Fruit fly (Drosophila melanogaster) whole organism, embryonic: ENCODE measurements around the gene CG32117.

Experiments
- Ada2b ChIP-seq: fragments of 200-800 bp; sonication (Bioruptor generic); IDR thresholded peaks from 2 replicates; pipeline ENCODE4 v1.3.6; 2022; ENCODE audit warnings: missing biosample characterization, missing genetic modification characterization
- B-H2 ChIP-seq: fragments of 200-800 bp; sonication (Bioruptor generic); optimal IDR thresholded peaks from 2 replicates; lab custom pipeline; 2018; ENCODE audit warnings: missing biosample characterization, mild to moderate bottlenecking, missing genetic modification characterization
- Bgb ChIP-seq: fragments of 200-800 bp; sonication (Bioruptor generic); IDR thresholded peaks from 2 replicates; pipeline ENCODE4 v1.3.6; 2022; ENCODE audit warnings: missing biosample characterization, missing genetic modification characterization; ENCODE audit not compliant: partially characterized antibody
- CG10979 ChIP-seq: fragments of 200-800 bp; sonication (Bioruptor generic); optimal IDR thresholded peaks from 2 replicates; lab custom pipeline; 2018; ENCODE audit warnings: missing biosample characterization, mild to moderate bottlenecking, missing genetic modification characterization, moderate library complexity
- CG14965 ChIP-seq: fragments of 200-800 bp; sonication (Bioruptor generic); optimal IDR thresholded peaks from 2 replicates; lab custom pipeline; 2016; ENCODE audit warnings: missing biosample characterization, missing genetic modification characterization, borderline replicate concordance
- CG15011 ChIP-seq: fragments of 200-800 bp; sonication (Bioruptor generic); optimal IDR thresholded peaks from 3 replicates; lab custom pipeline; 2018; ENCODE audit warnings: missing biosample characterization, mild to moderate bottlenecking, missing genetic modification characterization
- CG15601 ChIP-seq: fragments of 200-800 bp; sonication (Bioruptor generic); optimal IDR thresholded peaks from 3 replicates; lab custom pipeline; 2019; ENCODE audit warnings: missing biosample characterization, mild to moderate bottlenecking, missing genetic modification characterization, moderate library complexity
- CG16779 ChIP-seq: fragments of 200-800 bp; sonication (Bioruptor generic); IDR thresholded peaks from 2 replicates; pipeline ENCODE4 v1.3.6; 2022; ENCODE audit warnings: missing biosample characterization, missing genetic modification characterization
- CG17328 ChIP-seq: fragments of 200-800 bp; sonication (Bioruptor generic); IDR thresholded peaks from 2 replicates; pipeline ENCODE4 v1.3.6; 2022; ENCODE audit warnings: missing biosample characterization, missing genetic modification characterization
- CG17802 ChIP-seq: fragments of 200-800 bp; sonication (Bioruptor generic); optimal IDR thresholded peaks from 2 replicates; lab custom pipeline; 2018; ENCODE audit warnings: missing biosample characterization, mild to moderate bottlenecking, missing genetic modification characterization, moderate library complexity
- CG17912 ChIP-seq: fragments of 200-800 bp; sonication (Bioruptor generic); optimal IDR thresholded peaks from 2 replicates; lab custom pipeline; 2018; ENCODE audit warnings: missing biosample characterization, mild to moderate bottlenecking, missing genetic modification characterization
- CG31388 ChIP-seq: fragments of 200-800 bp; sonication (Bioruptor generic); optimal IDR thresholded peaks from 2 replicates; lab custom pipeline; 2016; ENCODE audit warnings: missing biosample characterization, missing genetic modification characterization
- CG4282 ChIP-seq: fragments of 200-800 bp; sonication (Bioruptor generic); optimal IDR thresholded peaks from 2 replicates; lab custom pipeline; 2016; ENCODE audit warnings: missing biosample characterization, missing genetic modification characterization
- CG6175 ChIP-seq: fragments of 200-800 bp; sonication (Bioruptor generic); IDR thresholded peaks from 3 replicates; pipeline ENCODE4 v1.3.6; 2022; ENCODE audit warnings: missing biosample characterization, missing genetic modification characterization
- CG6654 ChIP-seq: fragments of 200-800 bp; sonication (Bioruptor generic); optimal IDR thresholded peaks from 2 replicates; lab custom pipeline; 2017; ENCODE audit warnings: missing biosample characterization, mild to moderate bottlenecking, missing genetic modification characterization
- CG9727 ChIP-seq: fragments of 200-800 bp; sonication (Bioruptor generic); optimal IDR thresholded peaks from 3 replicates; lab custom pipeline; 2017; ENCODE audit warnings: missing biosample characterization, mild to moderate bottlenecking, missing genetic modification characterization
- CG9932 ChIP-seq: fragments of 200-800 bp; sonication (Bioruptor generic); IDR thresholded peaks from 2 replicates; pipeline ENCODE4 v1.3.6; 2022; ENCODE audit warnings: missing biosample characterization, missing genetic modification characterization
- CTCF ChIP-seq: fragments of 200-800 bp; sonication (Bioruptor generic); optimal IDR thresholded peaks from 2 replicates; lab custom pipeline; 2017; ENCODE audit warnings: missing biosample characterization, mild to moderate bottlenecking, missing genetic modification characterization, moderate library complexity
- Dip2 ChIP-seq: fragments of 200-800 bp; sonication (Bioruptor generic); IDR thresholded peaks from 2 replicates; pipeline ENCODE4 v1.3.6; 2022; ENCODE audit warnings: missing biosample characterization, missing genetic modification characterization
- Fer3 ChIP-seq: fragments of 200-800 bp; sonication (Bioruptor generic); optimal IDR thresholded peaks from 2 replicates; lab custom pipeline; 2018; ENCODE audit warnings: missing biosample characterization, mild to moderate bottlenecking, missing genetic modification characterization, moderate library complexity
- HmgZ ChIP-seq: fragments of 200-800 bp; sonication (Bioruptor generic); optimal IDR thresholded peaks from 2 replicates; lab custom pipeline; 2018; ENCODE audit warnings: missing biosample characterization, mild to moderate bottlenecking, missing genetic modification characterization
- MBD-R2 ChIP-seq: fragments of 200-800 bp; sonication (Bioruptor generic); IDR thresholded peaks from 2 replicates; pipeline ENCODE4 v1.3.6; 2022; ENCODE audit warnings: missing biosample characterization, missing genetic modification characterization
- Meics ChIP-seq: fragments of 200-800 bp; sonication (Bioruptor generic); optimal IDR thresholded peaks from 2 replicates; lab custom pipeline; 2017; ENCODE audit warnings: missing biosample characterization, mild to moderate bottlenecking, missing genetic modification characterization
- Mrtf ChIP-seq: fragments of 200-800 bp; sonication (Bioruptor generic); IDR thresholded peaks from 3 replicates; pipeline ENCODE4 v1.3.6; 2022; ENCODE audit warnings: missing biosample characterization, missing genetic modification characterization
- Nf-YB ChIP-seq: fragments of 200-800 bp; sonication (Bioruptor generic); optimal IDR thresholded peaks from 3 replicates; lab custom pipeline; 2019; ENCODE audit warnings: missing biosample characterization, mild to moderate bottlenecking, missing genetic modification characterization, moderate library complexity
- Opbp ChIP-seq: fragments of 200-800 bp; sonication (Bioruptor generic); IDR thresholded peaks from 3 replicates; pipeline ENCODE4 v1.3.6; 2022; ENCODE audit warnings: missing biosample characterization, missing genetic modification characterization; ENCODE audit not compliant: partially characterized antibody
- PHDP ChIP-seq: fragments of 200-800 bp; sonication (Bioruptor generic); optimal IDR thresholded peaks from 3 replicates; lab custom pipeline; 2018; ENCODE audit warnings: missing biosample characterization, mild to moderate bottlenecking, missing genetic modification characterization, moderate library complexity
- ara ChIP-seq: fragments of 200-800 bp; sonication (Bioruptor generic); IDR thresholded peaks from 2 replicates; pipeline ENCODE4 v1.3.6; 2022; ENCODE audit warnings: missing biosample characterization, missing genetic modification characterization
- br ChIP-seq: fragments of >200 bp; optimal IDR thresholded peaks from 2 replicates; lab custom pipeline; 2017
- cas ChIP-seq: fragments of 200-800 bp; sonication (Bioruptor generic); IDR thresholded peaks from 2 replicates; pipeline ENCODE4 v1.3.6; 2022; ENCODE audit warnings: missing biosample characterization, missing genetic modification characterization
- caup ChIP-seq: fragments of 200-800 bp; sonication (Bioruptor generic); optimal IDR thresholded peaks from 3 replicates; lab custom pipeline; 2017; ENCODE audit warnings: missing biosample characterization, mild to moderate bottlenecking, missing genetic modification characterization, moderate library complexity; ENCODE audit not compliant: severe bottlenecking
- cg ChIP-seq: fragments of 200-800 bp; sonication (Bioruptor generic); optimal IDR thresholded peaks from 3 replicates; lab custom pipeline; 2019; ENCODE audit warnings: missing biosample characterization, mild to moderate bottlenecking, missing genetic modification characterization, moderate library complexity
- crp ChIP-seq, 2 experiments: fragments of 200-800 bp; sonication (Bioruptor generic); optimal IDR thresholded peaks; 2 replicates in 1 of 2; 3 replicates in 1 of 2; lab custom pipeline; 2017; ENCODE audit warnings: missing biosample characterization in 2 of 2, missing genetic modification characterization in 2 of 2, mild to moderate bottlenecking in 1 of 2, moderate library complexity in 1 of 2
- dati ChIP-seq: fragments of 200-800 bp; sonication (Bioruptor generic); IDR thresholded peaks from 2 replicates; pipeline ENCODE4 v1.3.6; 2022; ENCODE audit warnings: missing biosample characterization, missing genetic modification characterization
- exex ChIP-seq: fragments of 200-800 bp; sonication (Bioruptor generic); optimal IDR thresholded peaks from 4 replicates; lab custom pipeline; 2018; ENCODE audit warnings: missing biosample characterization, mild to moderate bottlenecking, missing genetic modification characterization, moderate library complexity
- fd102C ChIP-seq: fragments of 200-800 bp; sonication (Bioruptor generic); optimal IDR thresholded peaks from 2 replicates; lab custom pipeline; 2018; ENCODE audit warnings: missing biosample characterization, mild to moderate bottlenecking, missing genetic modification characterization, moderate library complexity
- fd3F ChIP-seq: fragments of 200-800 bp; sonication (Bioruptor generic); optimal IDR thresholded peaks from 2 replicates; lab custom pipeline; 2018; ENCODE audit warnings: missing biosample characterization, mild to moderate bottlenecking, missing genetic modification characterization, moderate library complexity
- inv ChIP-seq: fragments of 200-800 bp; sonication (Bioruptor generic); IDR thresholded peaks from 2 replicates; pipeline ENCODE4 v1.3.6; 2022; ENCODE audit warnings: missing biosample characterization, missing genetic modification characterization; ENCODE audit not compliant: partially characterized antibody
- mirr ChIP-seq: fragments of 200-800 bp; sonication (Bioruptor generic); optimal IDR thresholded peaks from 3 replicates; lab custom pipeline; 2018; ENCODE audit warnings: missing biosample characterization, mild to moderate bottlenecking, missing genetic modification characterization
- nerfin-2 ChIP-seq: fragments of 200-800 bp; sonication (Bioruptor generic); IDR thresholded peaks from 2 replicates; pipeline ENCODE4 v1.3.6; 2022; ENCODE audit warnings: missing biosample characterization, missing genetic modification characterization; ENCODE audit not compliant: partially characterized antibody
- pan ChIP-seq, 4 experiments: fragments of >200 bp in 3 of 4; fragments of 200-800 bp in 1 of 4; sonication (Bioruptor generic) in 1 of 4; optimal IDR thresholded peaks in 3 of 4; IDR thresholded peaks in 1 of 4; 2 replicates each; pipeline versions ENCODE4 v1.3.6 to Lab custom; 2017 to 2022; ENCODE audit warnings: missing biosample characterization in 2 of 4, missing genetic modification characterization in 2 of 4, mixed read lengths in 1 of 4
- scrt ChIP-seq: fragments of 200-800 bp; sonication (Bioruptor generic); optimal IDR thresholded peaks from 2 replicates; lab custom pipeline; 2018; ENCODE audit warnings: missing biosample characterization, mild to moderate bottlenecking, missing genetic modification characterization, moderate library complexity
- sens ChIP-seq: fragments of 200-800 bp; sonication (Bioruptor generic); peaks from one replicate; lab custom pipeline; 2016; ENCODE audit warnings: missing biosample characterization, missing genetic modification characterization
- wor ChIP-seq: fragments of 200-800 bp; sonication (Bioruptor generic); IDR thresholded peaks from 2 replicates; pipeline ENCODE4 v1.3.6; 2022; ENCODE audit warnings: missing biosample characterization, missing genetic modification characterization
- zfh2 ChIP-seq: fragments of 200-800 bp; sonication (Bioruptor generic); optimal IDR thresholded peaks from 2 replicates; lab custom pipeline; 2016; ENCODE audit warnings: missing biosample characterization, missing genetic modification characterization

Gene CG32117

dm6 chr3L:12913609-12914266, 10.2 kb upstream of the CG32117 start, which contains the start of gene CG32115 (continued):
- no peak for TF ChIP-seq CG10979 (tag; lab: Kevin White, UChicago)
- TF ChIP-seq fd102C (GFP tag; lab: Kevin White, UChicago) = no peak
- TF ChIP-seq CG14965 (GFP tag; lab: Kevin White, UChicago) = peak; percentile 54
- peak; percentile 73 for TF ChIP-seq CG17912 (GFP tag; lab: Kevin White, UChicago)
- TF ChIP-seq, all 482 proteins: peak for 397

dm6 chr3L:12902579-12903228, 807 bp downstream of the CG32117 start, which contains the start of gene CG12520:
TSS of gene CG12520 (minus strand) at chr3L:12902737.
- TF ChIP-seq exex (tag; lab: Kevin White, UChicago) (peak; percentile 56), zfh2 (GFP tag; lab: Kevin White, UChicago) (no peak), MBD-R2 (GFP tag; lab: Robert Waterston, UW) (0 out of 2 replicates have a peak, but pooled peaks have one; percentile 24), Nf-YB (GFP tag; lab: Kevin White, UChicago) (peak; percentile 69), inv (GFP tag; lab: Robert Waterston, UW) (no peak), Meics (GFP tag; lab: Kevin White, UChicago) (no peak), ara (GFP tag; lab: Robert Waterston, UW) (no peak), CG17802 (tag; lab: Kevin White, UChicago) (no peak), CTCF (peak; percentile 92), Dip2 (GFP tag; lab: Robert Waterston, UW) (peak; percentile 85), CG6175 (GFP tag; lab: Robert Waterston, UW) (no peak), crp (GFP tag; optimal IDR thresholded peaks at IDR 0.05; lab: Kevin White, UChicago) (peak in 1 of 2 experiments; percentile 81), mirr (GFP tag; lab: Kevin White, UChicago) (peak; percentile 80), cas (GFP tag; lab: Robert Waterston, UW) (no peak), CG4282 (no peak), HmgZ (peak; percentile 14), PHDP (tag; lab: Kevin White, UChicago) (no peak), br (no peak), B-H2 (GFP tag; lab: Kevin White, UChicago) (no peak), CG31388 (GFP tag; lab: Kevin White, UChicago) (no peak)

- TF ChIP-seq CG15601 (tag; lab: Kevin White, UChicago) = peak; percentile 46
- TF ChIP-seq pan (optimal IDR thresholded peaks at IDR 0.05; lab: Kevin White, UChicago) = no peak
- TF ChIP-seq pan (GFP tag; optimal IDR thresholded peaks at IDR 0.05 in 1 of 2, IDR thresholded peaks at IDR 0.05 in 1 of 2) = peak in 1 of 2 experiments; percentile 18
- no peak for TF ChIP-seq CG17328 (GFP tag; lab: Robert Waterston, UW)
- no peak for TF ChIP-seq dati (GFP tag; lab: Robert Waterston, UW)
- TF ChIP-seq nerfin-2 (GFP tag; lab: Robert Waterston, UW) = no peak
- no peak for TF ChIP-seq Mrtf (GFP tag; lab: Robert Waterston, UW)
- no peak for TF ChIP-seq Opbp (GFP tag; lab: Robert Waterston, UW)
- TF ChIP-seq cg (GFP tag; lab: Kevin White, UChicago) = peak; percentile 23
- peak; percentile 21 for TF ChIP-seq caup
- TF ChIP-seq CG9727 = no peak
- no peak for TF ChIP-seq wor (GFP tag; lab: Robert Waterston, UW)
- no peak for TF ChIP-seq Bgb (GFP tag; lab: Robert Waterston, UW)
- peak; percentile 34 for TF ChIP-seq Fer3 (tag; lab: Kevin White, UChicago)
- no peak for TF ChIP-seq CG16779 (GFP tag; lab: Robert Waterston, UW)
- TF ChIP-seq sens = peak; percentile 68
- no peak for TF ChIP-seq CG6654
- no peak for TF ChIP-seq Ada2b (GFP tag; lab: Robert Waterston, UW)
- TF ChIP-seq CG9932 (GFP tag; lab: Robert Waterston, UW) = no peak
- no peak for TF ChIP-seq scrt (GFP tag; lab: Kevin White, UChicago)
- no peak for TF ChIP-seq CG15011 (GFP tag; lab: Kevin White, UChicago)
- TF ChIP-seq fd3F = peak; percentile 61
Measured at dm6 chr3L:12892485-12893173, 10.9 kb downstream of the CG32117 start, which contains the start of gene CG14118. TSS of gene CG14118 (plus strand) at chr3L:12892658.
